Worm (Caenorhabditis elegans): ENCODE measurements around the gene pat-3.

DNA sequence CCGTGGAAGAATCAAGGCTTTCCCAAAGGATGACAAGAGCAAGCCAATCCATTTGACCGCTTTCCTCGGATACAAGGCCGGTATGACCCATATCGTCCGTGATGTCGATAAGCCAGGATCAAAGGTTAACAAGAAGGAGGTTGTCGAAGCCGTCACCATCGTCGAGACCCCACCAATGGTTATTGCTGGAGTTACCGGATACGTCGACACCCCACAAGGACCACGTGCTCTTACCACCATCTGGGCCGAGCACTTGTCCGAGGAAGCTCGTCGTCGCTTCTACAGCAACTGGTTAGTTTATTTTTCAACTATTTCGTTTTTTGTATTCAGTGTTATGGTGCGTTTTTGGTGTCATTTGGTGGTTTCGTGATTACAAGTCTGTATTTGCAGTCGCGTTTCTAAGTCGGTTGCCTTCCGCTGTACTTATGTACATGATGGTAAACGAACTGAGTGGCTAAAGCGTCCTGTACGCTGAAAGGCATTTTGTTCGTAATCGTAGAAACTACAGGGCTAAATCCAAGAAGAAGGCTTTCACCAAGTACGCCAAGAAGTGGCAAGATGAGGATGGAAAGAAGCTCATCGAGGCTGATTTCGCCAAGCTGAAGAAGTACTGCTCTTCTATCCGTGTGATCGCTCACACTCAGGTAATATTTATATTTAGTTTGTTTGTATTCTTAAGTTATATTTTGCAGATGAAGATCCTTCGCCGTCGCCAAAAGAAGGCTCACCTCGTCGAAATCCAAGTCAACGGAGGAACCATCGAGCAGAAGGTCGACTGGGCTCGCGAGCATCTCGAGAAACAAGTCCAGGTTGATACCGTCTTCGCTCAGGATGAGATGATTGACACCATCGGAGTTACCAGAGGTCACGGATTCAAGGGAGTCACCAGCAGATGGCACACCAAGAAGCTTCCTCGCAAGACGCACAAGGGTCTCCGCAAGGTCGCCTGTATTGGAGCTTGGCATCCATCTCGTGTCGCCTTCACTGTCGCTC is 45.7 kb downstream of the pat-3 start:
- TF ChIP-seq che-1 (tag; optimal IDR thresholded peaks at IDR 0.05) (no peak), eyg-1 (tag; optimal IDR thresholded peaks at IDR 0.05) (no peak), ets-4 (tag; optimal IDR thresholded peaks at IDR 0.05) (no peak), elt-4 (tag; optimal IDR thresholded peaks at IDR 0.05) (no peak), ama-1 (optimal IDR thresholded peaks at IDR 0.05) (no peak), odd-2 (tag; optimal IDR thresholded peaks at IDR 0.05) (no peak), pax-1 (tag; optimal IDR thresholded peaks at IDR 0.05) (no peak), tbx-2 (tag; optimal IDR thresholded peaks at IDR 0.05) (no peak), ceh-24 (tag; optimal IDR thresholded peaks at IDR 0.05) (no peak), nfya-1 (tag; optimal IDR thresholded peaks at IDR 0.05) (no peak), pqm-1 (tag; optimal IDR thresholded peaks at IDR 0.05) (no peak), pha-4 (tag; optimal IDR thresholded peaks at IDR 0.05) (no peak), pros-1 (tag; optimal IDR thresholded peaks at IDR 0.05) (no peak), ceh-19 (GFP tag; optimal IDR thresholded peaks at IDR 0.05) (no peak)
